Worm (Caenorhabditis elegans): ENCODE results near the gene C25H3.10.

ce11 chrII:5736599-5736998, 37.8 kb upstream of the C25H3.10 start:
- TF ChIP-seq dve-1 (tag; optimal IDR thresholded peaks at IDR 0.05): no peak
- TF ChIP-seq ahr-1 (tag; optimal IDR thresholded peaks at IDR 0.05): no peak
- TF ChIP-seq pqm-1 (tag; optimal IDR thresholded peaks at IDR 0.05): no peak
- TF ChIP-seq nfya-1 (tag; optimal IDR thresholded peaks at IDR 0.05): no peak
- TF ChIP-seq sox-4 (tag; optimal IDR thresholded peaks at IDR 0.05): no peak
- TF ChIP-seq pag-3 (tag; optimal IDR thresholded peaks at IDR 0.05; ENCODE audit: borderline replicate concordance): no peak
- no peak for TF ChIP-seq lin-11 (tag; optimal IDR thresholded peaks at IDR 0.05)
- TF ChIP-seq pax-1 (tag; optimal IDR thresholded peaks at IDR 0.05): no peak
- no peak for TF ChIP-seq Y22D7AL.16 (tag; optimal IDR thresholded peaks at IDR 0.05)
- TF ChIP-seq F13H6.1 (tag; optimal IDR thresholded peaks at IDR 0.05): no peak
- no peak for TF ChIP-seq fkh-10 (GFP tag; optimal IDR thresholded peaks at IDR 0.05)
